Worm (Caenorhabditis elegans): ENCODE data around the gene F58F12.2.

- TF ChIP-seq K02D7.2 (tag; optimal IDR thresholded peaks at IDR 0.05) = no peak
- TF ChIP-seq rnt-1 (tag; optimal IDR thresholded peaks at IDR 0.05) = no peak
- TF ChIP-seq tbx-2 (tag; optimal IDR thresholded peaks at IDR 0.05) = no peak
- TF ChIP-seq tbx-7 (tag; optimal IDR thresholded peaks at IDR 0.05) = no peak
- no peak for TF ChIP-seq ama-1 (optimal IDR thresholded peaks at IDR 0.05)
- no peak for TF ChIP-seq sox-2 (GFP tag; IDR thresholded peaks at IDR 0.05)
- TF ChIP-seq pha-4 (tag; optimal IDR thresholded peaks at IDR 0.05) = no peak
- TF ChIP-seq hlh-15 (tag; optimal IDR thresholded peaks at IDR 0.05) = no peak
- no peak for TF ChIP-seq npax-4 (tag; optimal IDR thresholded peaks at IDR 0.05)
- TF ChIP-seq ceh-14 (tag; optimal IDR thresholded peaks at IDR 0.05) = no peak
Observed at ce11 chrII:6436845-6437244, 49.0 kb upstream of the F58F12.2 start.

Data from whole organism, late embryonic.